Fruit fly (Drosophila melanogaster) whole organism, prepupa: Measurements from ENCODE around the gene CG14440.

Experiments used
- Blimp-1 ChIP-seq: fragments of 200-800 bp; sonication (Bioruptor generic); optimal IDR thresholded peaks from 3 replicates; lab custom pipeline; 2017; ENCODE audit warnings: missing biosample characterization, missing genetic modification characterization, mild to moderate bottlenecking, moderate library complexity, missing genetic modification reagents
- CG10631 ChIP-seq: fragments of 200-800 bp; sonication (Bioruptor generic); optimal IDR thresholded peaks from 2 replicates; lab custom pipeline; 2016; ENCODE audit warnings: missing biosample characterization, missing genetic modification characterization
- CG10669 ChIP-seq: fragments of 200-800 bp; sonication (Bioruptor generic); optimal IDR thresholded peaks from 3 replicates; lab custom pipeline; 2018; ENCODE audit warnings: missing biosample characterization, mild to moderate bottlenecking, missing genetic modification characterization, moderate library complexity
- CG11294 ChIP-seq: fragments of 200-800 bp; sonication (Bioruptor generic); IDR thresholded peaks from 2 replicates; pipeline ENCODE4 v1.3.6; 2022; ENCODE audit warnings: missing biosample characterization, missing genetic modification characterization
- CG15336 ChIP-seq: fragments of 200-800 bp; sonication (Bioruptor generic); IDR thresholded peaks from 2 replicates; pipeline ENCODE4 v1.3.6; 2022; ENCODE audit warnings: missing biosample characterization, missing genetic modification characterization
- CG1621 ChIP-seq: fragments of 200-800 bp; sonication (Bioruptor generic); optimal IDR thresholded peaks from 3 replicates; lab custom pipeline; 2018; ENCODE audit warnings: missing biosample characterization, mild to moderate bottlenecking, missing genetic modification characterization
- CG3032 ChIP-seq: fragments of 200-800 bp; optimal IDR thresholded peaks from 2 replicates; lab custom pipeline; 2019; ENCODE audit warnings: missing biosample characterization, mild to moderate bottlenecking, missing genetic modification characterization, moderate library complexity
- CG32006 ChIP-seq: fragments of 200-800 bp; sonication (Bioruptor generic); optimal IDR thresholded peaks from 3 replicates; lab custom pipeline; 2017; ENCODE audit warnings: missing biosample characterization, mild to moderate bottlenecking, missing genetic modification characterization
- CG34406 ChIP-seq: fragments of 200-800 bp; sonication (Bioruptor generic); optimal IDR thresholded peaks from 3 replicates; lab custom pipeline; 2016; ENCODE audit warnings: missing biosample characterization, missing genetic modification characterization
- CG3919 ChIP-seq: fragments of 200-800 bp; sonication (Bioruptor generic); optimal IDR thresholded peaks from 3 replicates; lab custom pipeline; 2016; ENCODE audit warnings: missing biosample characterization, missing genetic modification characterization
- CG4318 ChIP-seq: fragments of 200-800 bp; sonication (Bioruptor generic); optimal IDR thresholded peaks from 3 replicates; lab custom pipeline; 2017; ENCODE audit warnings: missing biosample characterization, mild to moderate bottlenecking, missing genetic modification characterization
- CG6276 ChIP-seq: fragments of 200-800 bp; sonication (Bioruptor generic); optimal IDR thresholded peaks from 2 replicates; lab custom pipeline; 2017; ENCODE audit warnings: missing biosample characterization, mild to moderate bottlenecking, missing genetic modification characterization
- CG6792 ChIP-seq: fragments of 200-800 bp; sonication (Bioruptor generic); optimal IDR thresholded peaks from 3 replicates; lab custom pipeline; 2016; ENCODE audit warnings: missing biosample characterization, missing genetic modification characterization
- CG6808 ChIP-seq: fragments of 200-800 bp; sonication (Bioruptor generic); optimal IDR thresholded peaks from 3 replicates; lab custom pipeline; 2017; ENCODE audit warnings: missing biosample characterization, missing genetic modification characterization, mild to moderate bottlenecking, moderate library complexity, missing genetic modification reagents
- CG6854 ChIP-seq: fragments of 200-800 bp; sonication (Bioruptor generic); optimal IDR thresholded peaks from 2 replicates; lab custom pipeline; 2017; ENCODE audit warnings: missing biosample characterization, mild to moderate bottlenecking, missing genetic modification characterization
- CG7368 ChIP-seq: fragments of 200-800 bp; sonication (Bioruptor generic); optimal IDR thresholded peaks from 3 replicates; lab custom pipeline; 2016; ENCODE audit warnings: missing biosample characterization, missing genetic modification characterization
- CG8119 ChIP-seq: fragments of 200-800 bp; sonication (Bioruptor generic); IDR thresholded peaks from 3 replicates; pipeline ENCODE4 v1.3.6; 2022; ENCODE audit warnings: missing biosample characterization, missing genetic modification characterization
- CG8319 ChIP-seq: fragments of 200-800 bp; sonication (Bioruptor generic); optimal IDR thresholded peaks from 3 replicates; lab custom pipeline; 2016; ENCODE audit warnings: missing biosample characterization, missing genetic modification characterization
- CG9139 ChIP-seq: fragments of 200-800 bp; sonication (Bioruptor generic); optimal IDR thresholded peaks from 3 replicates; lab custom pipeline; 2017; ENCODE audit warnings: missing biosample characterization, mild to moderate bottlenecking, missing genetic modification characterization
- Eip78C ChIP-seq: fragments of 200-800 bp; sonication (Bioruptor generic); peaks from one replicate; lab custom pipeline; 2016; ENCODE audit warnings: missing biosample characterization, missing genetic modification characterization
- Eip93F ChIP-seq: fragments of 200-800 bp; sonication (Bioruptor generic); optimal IDR thresholded peaks from 2 replicates; lab custom pipeline; 2016; ENCODE audit warnings: missing biosample characterization, mild to moderate bottlenecking, missing genetic modification characterization
- Ets21C ChIP-seq: fragments of 200-800 bp; sonication (Bioruptor generic); optimal IDR thresholded peaks from 3 replicates; lab custom pipeline; 2016; ENCODE audit warnings: missing biosample characterization, missing genetic modification characterization
- Gug ChIP-seq: fragments of 200-800 bp; sonication (Bioruptor generic); IDR thresholded peaks from 2 replicates; pipeline ENCODE4 v1.3.6; 2022; ENCODE audit warnings: missing biosample characterization, missing genetic modification characterization
- Hr38 ChIP-seq: sonication (Bioruptor generic); optimal IDR thresholded peaks from 2 replicates; lab custom pipeline; 2016; ENCODE audit warnings: missing biosample characterization, missing genetic modification characterization
- Hr4 ChIP-seq: fragments of 200-800 bp; sonication (Bioruptor generic); optimal IDR thresholded peaks from 3 replicates; lab custom pipeline; 2016; ENCODE audit warnings: missing biosample characterization, missing genetic modification characterization
- OdsH ChIP-seq: fragments of 200-800 bp; sonication (Bioruptor generic); optimal IDR thresholded peaks from 3 replicates; lab custom pipeline; 2016; ENCODE audit warnings: missing biosample characterization, missing genetic modification characterization
- Smox ChIP-seq: fragments of 200-800 bp; sonication (Bioruptor generic); optimal IDR thresholded peaks from 3 replicates; lab custom pipeline; 2016; ENCODE audit warnings: missing biosample characterization, missing genetic modification characterization
- Sox102F ChIP-seq: fragments of 200-800 bp; sonication (Bioruptor generic); optimal IDR thresholded peaks from 2 replicates; lab custom pipeline; 2016; ENCODE audit warnings: missing biosample characterization, mild to moderate bottlenecking, missing genetic modification characterization
- acj6 ChIP-seq: fragments of 200-800 bp; sonication (Bioruptor generic); optimal IDR thresholded peaks from 3 replicates; lab custom pipeline; 2016; ENCODE audit warnings: missing biosample characterization, missing genetic modification characterization
- cyc ChIP-seq: fragments of 200-800 bp; sonication (Bioruptor generic); optimal IDR thresholded peaks from 3 replicates; lab custom pipeline; 2016; ENCODE audit warnings: missing biosample characterization, missing genetic modification characterization
- dac ChIP-seq: fragments of 200-800 bp; sonication (Bioruptor generic); optimal IDR thresholded peaks from 2 replicates; lab custom pipeline; 2017; ENCODE audit warnings: missing biosample characterization, mild to moderate bottlenecking, missing genetic modification characterization
- dsx ChIP-seq: fragments of 200-800 bp; optimal IDR thresholded peaks from 3 replicates; lab custom pipeline; 2019; ENCODE audit warnings: missing biosample characterization, mild to moderate bottlenecking, missing genetic modification characterization, moderate library complexity; ENCODE audit not compliant: poor library complexity, severe bottlenecking
- eg ChIP-seq: fragments of 200-800 bp; sonication (Bioruptor generic); IDR thresholded peaks from 3 replicates; pipeline ENCODE4 v1.3.6; 2022; ENCODE audit warnings: missing biosample characterization, missing genetic modification characterization
- esn ChIP-seq: fragments of 200-800 bp; sonication (Bioruptor generic); optimal IDR thresholded peaks from 2 replicates; lab custom pipeline; 2016; ENCODE audit warnings: missing biosample characterization, mild to moderate bottlenecking, missing genetic modification characterization, moderate library complexity
- fd59A ChIP-seq: fragments of 200-800 bp; sonication (Bioruptor generic); optimal IDR thresholded peaks from 2 replicates; lab custom pipeline; 2017; ENCODE audit warnings: missing biosample characterization, mild to moderate bottlenecking, missing genetic modification characterization, missing genetic modification reagents
- fd85E ChIP-seq: fragments of 200-800 bp; sonication (Bioruptor generic); optimal IDR thresholded peaks from 3 replicates; lab custom pipeline; 2016; ENCODE audit warnings: missing biosample characterization, missing genetic modification characterization
- fkh ChIP-seq: fragments of 200-800 bp; sonication (Bioruptor generic); optimal IDR thresholded peaks from 3 replicates; lab custom pipeline; 2017; ENCODE audit warnings: missing biosample characterization, mild to moderate bottlenecking, missing genetic modification characterization, moderate library complexity
- net ChIP-seq: fragments of 200-800 bp; sonication (Bioruptor generic); optimal IDR thresholded peaks from 3 replicates; lab custom pipeline; 2016; ENCODE audit warnings: missing biosample characterization, missing genetic modification characterization
- salr ChIP-seq, 2 experiments: fragments of 200-800 bp; sonication (Bioruptor generic); optimal IDR thresholded peaks; 3 replicates each; lab custom pipeline; 2016 to 2018; ENCODE audit warnings: missing biosample characterization in 2 of 2, missing genetic modification characterization in 2 of 2, mild to moderate bottlenecking in 1 of 2
- spab ChIP-seq: fragments of 200-800 bp; sonication (Bioruptor generic); optimal IDR thresholded peaks from 2 replicates; lab custom pipeline; 2017; ENCODE audit warnings: missing biosample characterization, mild to moderate bottlenecking, missing genetic modification characterization, missing genetic modification reagents
- ss ChIP-seq, 2 experiments: fragments of 200-800 bp; sonication (Bioruptor generic); optimal IDR thresholded peaks; 2 replicates in 1 of 2; 3 replicates in 1 of 2; lab custom pipeline; 2017 to 2018; ENCODE audit warnings: mild to moderate bottlenecking in 2 of 2, missing biosample characterization in 2 of 2, missing genetic modification characterization in 2 of 2, moderate library complexity in 1 of 2
- svp ChIP-seq: fragments of 200-800 bp; sonication (Bioruptor generic); peaks from one replicate; lab custom pipeline; 2016; ENCODE audit warnings: missing biosample characterization, missing genetic modification characterization
- topi ChIP-seq: fragments of 200-800 bp; sonication (Bioruptor generic); optimal IDR thresholded peaks from 3 replicates; lab custom pipeline; 2016; ENCODE audit warnings: missing biosample characterization, missing genetic modification characterization
- vri ChIP-seq: fragments of 200-800 bp; sonication (Bioruptor generic); optimal IDR thresholded peaks from 3 replicates; lab custom pipeline; 2016; ENCODE audit warnings: missing biosample characterization, mild to moderate bottlenecking, missing genetic modification characterization

Gene CG14440

dm6 chrX:6703237-6703636 lies 4.9 kb upstream of the CG14440 start (continued):
- no peak for TF ChIP-seq ss (GFP tag; optimal IDR thresholded peaks at IDR 0.05; lab: Kevin White, UChicago)
- TF ChIP-seq spab (GFP tag; lab: Kevin White, UChicago), result no peak
- peak; percentile 6 for TF ChIP-seq CG6276 (GFP tag; lab: Kevin White, UChicago)
- TF ChIP-seq dac (GFP tag; lab: Kevin White, UChicago), result no peak
- TF ChIP-seq CG3919, result no peak
- peak in 1 of 2 experiments; percentile 36 for TF ChIP-seq salr (GFP tag; optimal IDR thresholded peaks at IDR 0.05; lab: Kevin White, UChicago)
- peak; percentile 29 for TF ChIP-seq CG3032
- TF ChIP-seq CG7368 (GFP tag; lab: Kevin White, UChicago), result no peak
- TF ChIP-seq acj6 (GFP tag; lab: Kevin White, UChicago), result peak; percentile 12
- peak; percentile 21 for TF ChIP-seq CG6808 (GFP tag; lab: Kevin White, UChicago)
- no peak for TF ChIP-seq fkh (GFP tag; lab: Kevin White, UChicago)

- TF ChIP-seq Hr38 (GFP tag; lab: Kevin White, UChicago) (no peak), net (GFP tag; lab: Kevin White, UChicago) (no peak), CG1621 (tag; lab: Kevin White, UChicago) (no peak), CG4318 (GFP tag; lab: Kevin White, UChicago) (no peak), CG6276 (GFP tag; lab: Kevin White, UChicago) (peak; percentile 53), Eip93F (no peak), topi (no peak), CG15336 (GFP tag; lab: Robert Waterston, UW) (peak; percentile 53; the same call in 1 of the 2 replicates), CG9139 (GFP tag; lab: Kevin White, UChicago) (no peak), Gug (GFP tag; lab: Robert Waterston, UW) (no peak), Blimp-1 (GFP tag; lab: Kevin White, UChicago) (no peak), spab (GFP tag; lab: Kevin White, UChicago) (no peak), CG10631 (GFP tag; lab: Kevin White, UChicago) (no peak), vri (no peak), CG8119 (GFP tag; lab: Robert Waterston, UW) (peak; percentile 34; the same call in 1 of the 3 replicates), CG7368 (GFP tag; lab: Kevin White, UChicago) (no peak), Hr4 (GFP tag; lab: Kevin White, UChicago) (no peak), fkh (GFP tag; lab: Kevin White, UChicago) (peak; percentile 37), CG34406 (GFP tag; lab: Kevin White, UChicago) (no peak)
These were observed 4.2 kb upstream of the CG14440 start for dm6 chrX:6702591-6702990.

- peak; percentile 52 for TF ChIP-seq svp (GFP tag; lab: Kevin White, UChicago)
- TF ChIP-seq CG4318 (GFP tag; lab: Kevin White, UChicago), result peak; percentile 75
- peak; percentile 50 to 75 for TF ChIP-seq salr (GFP tag; optimal IDR thresholded peaks at IDR 0.05; lab: Kevin White, UChicago)
- no peak for TF ChIP-seq cyc (GFP tag; lab: Kevin White, UChicago)
- peak; percentile 28 for TF ChIP-seq CG6792 (GFP tag; lab: Kevin White, UChicago)
- TF ChIP-seq Eip78C (GFP tag; lab: Kevin White, UChicago), result peak; percentile 94
- TF ChIP-seq fd85E (GFP tag; lab: Kevin White, UChicago), result no peak
- TF ChIP-seq Smox (GFP tag; lab: Kevin White, UChicago), result no peak
- no peak for TF ChIP-seq Eip93F
- TF ChIP-seq CG6808 (GFP tag; lab: Kevin White, UChicago), result peak; percentile 76
- no peak for TF ChIP-seq CG6854 (GFP tag; lab: Kevin White, UChicago)
- no peak for TF ChIP-seq Hr38 (GFP tag; lab: Kevin White, UChicago)
- TF ChIP-seq Blimp-1 (GFP tag; lab: Kevin White, UChicago), result no peak
- TF ChIP-seq Sox102F (GFP tag; lab: Kevin White, UChicago), result no peak
- peak; percentile 72 for TF ChIP-seq dsx (GFP tag; lab: Kevin White, UChicago)
- peak; percentile 46; the same call in 1 of the 2 replicates for TF ChIP-seq CG11294 (GFP tag; lab: Robert Waterston, UW)
- TF ChIP-seq CG10669 (GFP tag; lab: Kevin White, UChicago), result peak; percentile 77
- TF ChIP-seq acj6 (GFP tag; lab: Kevin White, UChicago), result peak; percentile 65
- peak; percentile 70 for TF ChIP-seq fd59A (GFP tag; lab: Kevin White, UChicago)
- TF ChIP-seq esn (GFP tag; lab: Kevin White, UChicago), result no peak
- peak; percentile 15 for TF ChIP-seq topi
- peak; percentile 67 for TF ChIP-seq CG10631 (GFP tag; lab: Kevin White, UChicago)
- TF ChIP-seq CG8319 (GFP tag; lab: Kevin White, UChicago), result no peak
- peak; percentile 83 for TF ChIP-seq Gug (GFP tag; lab: Robert Waterston, UW)
- TF ChIP-seq CG32006 (GFP tag; lab: Kevin White, UChicago), result peak; percentile 91
- TF ChIP-seq fkh (GFP tag; lab: Kevin White, UChicago), result peak; percentile 58
- peak; percentile 75 for TF ChIP-seq OdsH (GFP tag; lab: Kevin White, UChicago)
- peak; percentile 87 for TF ChIP-seq eg (GFP tag; lab: Robert Waterston, UW)
- TF ChIP-seq dac (GFP tag; lab: Kevin White, UChicago), result peak; percentile 66
- peak; percentile 93 for TF ChIP-seq CG8119 (GFP tag; lab: Robert Waterston, UW)
- TF ChIP-seq Hr4 (GFP tag; lab: Kevin White, UChicago), result peak; percentile 87
- no peak for TF ChIP-seq Ets21C (GFP tag; lab: Kevin White, UChicago)
- TF ChIP-seq CG1621 (tag; lab: Kevin White, UChicago), result peak; percentile 67
These were observed 3.7 kb upstream of the CG14440 start for dm6 chrX:6702028-6702433.
